Worm (Caenorhabditis elegans) whole organism, L1 larva: ENCODE measurements around the gene mom-2.

Experiments used
- C34B4.2 ChIP-seq: sonication (generic microtip); optimal IDR thresholded peaks from 2 replicates; lab custom pipeline; 2017; ENCODE audit warnings: mild to moderate bottlenecking, missing genetic modification characterization, missing compliant biosample characterization
- F16B12.6 ChIP-seq: fragments of 150-350 bp; optimal IDR thresholded peaks from 2 replicates; lab custom pipeline; 2014; ENCODE audit warnings: missing biosample characterization, missing genetic modification characterization
- blmp-1 ChIP-seq: fragments of 150-350 bp; optimal IDR thresholded peaks from 2 replicates; lab custom pipeline; 2014; ENCODE audit warnings: missing biosample characterization, missing genetic modification characterization
- ceh-8 ChIP-seq: fragments of 200-800 bp; sonication (Bioruptor generic); optimal IDR thresholded peaks from 2 replicates; lab custom pipeline; 2018; ENCODE audit warnings: mild to moderate bottlenecking, missing genetic modification characterization, moderate library complexity, missing compliant biosample characterization
- ceh-88 ChIP-seq: fragments of 200-800 bp; sonication (Bioruptor generic); IDR thresholded peaks from 2 replicates; pipeline ENCODE4 v1.3.6; 2022; ENCODE audit warnings: missing genetic modification characterization, missing compliant biosample characterization
- efl-1 ChIP-seq, 4 experiments: fragments of 150-350 bp; optimal IDR thresholded peaks in 3 of 4; peaks in 1 of 4; 1 replicate in 1 of 4; 2 replicates in 3 of 4; lab custom pipeline; 2014; ENCODE audit warnings: missing biosample characterization in 2 of 4, missing genetic modification characterization in 2 of 4, missing genetic modification reagents in 2 of 4
- elt-2 ChIP-seq: sonication (generic microtip); optimal IDR thresholded peaks from 2 replicates; lab custom pipeline; 2016; ENCODE audit warnings: missing genetic modification characterization, mild to moderate bottlenecking, inconsistent platforms, missing compliant biosample characterization, missing genetic modification reagents
- elt-3 ChIP-seq, 6 experiments: fragments of 150-350 bp in 1 of 6; sonication (generic microtip); optimal IDR thresholded peaks; 2 replicates each; lab custom pipeline; 2017 to 2018; ENCODE audit warnings: missing biosample characterization in 6 of 6, missing genetic modification characterization in 6 of 6, inconsistent platforms in 1 of 6
- ets-5 ChIP-seq: fragments of 200-800 bp; sonication (Bioruptor generic); IDR thresholded peaks from 2 replicates; pipeline ENCODE4 v1.3.6; 2022; ENCODE audit warnings: missing genetic modification characterization, missing compliant biosample characterization
- fkh-10 ChIP-seq: sonication (generic microtip); optimal IDR thresholded peaks from 2 replicates; lab custom pipeline; 2017; ENCODE audit warnings: missing biosample characterization, missing genetic modification reagents, missing genetic modification characterization
- fkh-8 ChIP-seq: sonication (generic microtip); optimal IDR thresholded peaks from 2 replicates; lab custom pipeline; 2016; ENCODE audit warnings: mild to moderate bottlenecking, missing genetic modification characterization, missing compliant biosample characterization
- fos-1 ChIP-seq: fragments of 150-350 bp; optimal IDR thresholded peaks from 2 replicates; lab custom pipeline; 2014; ENCODE audit warnings: missing biosample characterization, missing genetic modification characterization
- grh-1 ChIP-seq: fragments of 200-800 bp; sonication (Bioruptor generic); IDR thresholded peaks from 2 replicates; pipeline ENCODE4 v1.3.6; 2022; ENCODE audit warnings: missing genetic modification reagents, missing genetic modification characterization, missing compliant biosample characterization
- jun-1 ChIP-seq: fragments of 150-350 bp; optimal IDR thresholded peaks from 2 replicates; lab custom pipeline; 2014; ENCODE audit warnings: missing biosample characterization, missing genetic modification reagents, missing genetic modification characterization
- lin-14 ChIP-seq: fragments of 200-800 bp; sonication (Bioruptor generic); optimal IDR thresholded peaks from 2 replicates; lab custom pipeline; 2018; ENCODE audit warnings: mild to moderate bottlenecking, missing genetic modification characterization, moderate library complexity, missing compliant biosample characterization
- lin-15B ChIP-seq: fragments of 150-350 bp; sonication (generic microtip); optimal IDR thresholded peaks from 3 replicates; lab custom pipeline; 2014; ENCODE audit warnings: missing biosample characterization, missing genetic modification characterization
- lin-35 ChIP-seq, 2 experiments: fragments of 150-350 bp; optimal IDR thresholded peaks; 2 replicates each; lab custom pipeline; 2014; ENCODE audit warnings: missing biosample characterization in 2 of 2, missing genetic modification characterization in 2 of 2, missing genetic modification reagents in 2 of 2
- lin-39 ChIP-seq: fragments of 150-350 bp; optimal IDR thresholded peaks from 2 replicates; lab custom pipeline; 2014; ENCODE audit warnings: missing biosample characterization, missing genetic modification reagents, missing genetic modification characterization
- lsy-2 ChIP-seq, 2 experiments: fragments of 150-350 bp; optimal IDR thresholded peaks; 2 replicates each; lab custom pipeline; 2014; ENCODE audit warnings: missing biosample characterization in 2 of 2, missing genetic modification characterization in 2 of 2
- mdl-1 ChIP-seq, 2 experiments: fragments of 150-350 bp; optimal IDR thresholded peaks; 2 replicates each; lab custom pipeline; 2014 to 2017; ENCODE audit warnings: missing biosample characterization in 2 of 2, missing genetic modification characterization in 2 of 2, inconsistent platforms in 1 of 2
- mep-1 ChIP-seq: fragments of 150-350 bp; optimal IDR thresholded peaks from 2 replicates; lab custom pipeline; 2014; ENCODE audit warnings: missing biosample characterization, missing genetic modification characterization
- nhr-19 ChIP-seq: fragments of 200-800 bp; sonication (Bioruptor generic); conservative IDR thresholded peaks from 2 replicates; pipeline ENCODE4 v1.3.6; 2022; ENCODE audit warnings: missing genetic modification characterization, missing compliant biosample characterization
- nhr-47 ChIP-seq: sonication (generic microtip); optimal IDR thresholded peaks from 2 replicates; lab custom pipeline; 2016; ENCODE audit warnings: mild to moderate bottlenecking, missing genetic modification characterization, moderate library complexity, missing compliant biosample characterization
- nhr-71 ChIP-seq: sonication (generic microtip); optimal IDR thresholded peaks from 2 replicates; lab custom pipeline; 2016; ENCODE audit warnings: mild to moderate bottlenecking, missing genetic modification characterization, moderate library complexity, missing compliant biosample characterization
- nhr-77 ChIP-seq: fragments of 150-350 bp; optimal IDR thresholded peaks from 2 replicates; lab custom pipeline; 2014; ENCODE audit warnings: missing biosample characterization, missing genetic modification characterization
- nhr-84 ChIP-seq: sonication (generic microtip); optimal IDR thresholded peaks from 2 replicates; lab custom pipeline; 2017; ENCODE audit warnings: missing biosample characterization, missing genetic modification characterization
- nhr-85 ChIP-seq: sonication (generic microtip); peaks from one replicate; lab custom pipeline; 2016; ENCODE audit warnings: missing genetic modification characterization, inconsistent platforms, missing compliant biosample characterization
- nhr-90 ChIP-seq: sonication (generic microtip); optimal IDR thresholded peaks from 2 replicates; lab custom pipeline; 2016; ENCODE audit warnings: mild to moderate bottlenecking, missing genetic modification characterization, missing compliant biosample characterization; ENCODE audit not compliant: poor library complexity
- pax-3 ChIP-seq: fragments of 200-800 bp; sonication (Bioruptor generic); optimal IDR thresholded peaks from 2 replicates; lab custom pipeline; 2018; ENCODE audit warnings: mild to moderate bottlenecking, missing genetic modification characterization, moderate library complexity, missing compliant biosample characterization
- pqm-1 ChIP-seq: sonication (generic microtip); optimal IDR thresholded peaks from 3 replicates; lab custom pipeline; 2017; ENCODE audit warnings: missing biosample characterization, missing genetic modification characterization
- rnt-1 ChIP-seq: sonication (generic microtip); optimal IDR thresholded peaks from 2 replicates; lab custom pipeline; 2016; ENCODE audit warnings: mild to moderate bottlenecking, missing genetic modification characterization, moderate library complexity, missing compliant biosample characterization
- skn-1 ChIP-seq: fragments of 150-350 bp; optimal IDR thresholded peaks from 2 replicates; lab custom pipeline; 2014; ENCODE audit warnings: missing biosample characterization, missing genetic modification characterization
- sox-4 ChIP-seq: sonication (generic microtip); optimal IDR thresholded peaks from 2 replicates; lab custom pipeline; 2016; ENCODE audit warnings: missing genetic modification characterization, missing compliant biosample characterization
- swsn-7 ChIP-seq: sonication (generic microtip); optimal IDR thresholded peaks from 2 replicates; lab custom pipeline; 2016; ENCODE audit warnings: missing genetic modification characterization, missing compliant biosample characterization
- tlp-1 ChIP-seq: fragments of 150-350 bp; optimal IDR thresholded peaks from 2 replicates; lab custom pipeline; 2014; ENCODE audit warnings: missing biosample characterization, missing genetic modification characterization
- unc-62 ChIP-seq: fragments of 150-350 bp; optimal IDR thresholded peaks from 2 replicates; lab custom pipeline; 2014; ENCODE audit warnings: missing biosample characterization, missing genetic modification reagents, missing genetic modification characterization
- unc-98 ChIP-seq: fragments of 200-800 bp; sonication (Bioruptor generic); IDR thresholded peaks from 2 replicates; pipeline ENCODE4 v1.3.6; 2022; ENCODE audit warnings: missing genetic modification characterization, missing compliant biosample characterization
- zip-4 ChIP-seq: fragments of 200-800 bp; sonication (Bioruptor generic); optimal IDR thresholded peaks from 2 replicates; lab custom pipeline; 2018; ENCODE audit warnings: mild to moderate bottlenecking, missing genetic modification characterization, moderate library complexity, missing compliant biosample characterization
- ztf-11 ChIP-seq, 2 experiments: sonication (generic microtip); optimal IDR thresholded peaks; 2 replicates each; lab custom pipeline; 2016 to 2017; ENCODE audit warnings: missing genetic modification characterization in 2 of 2, missing biosample characterization in 1 of 2, missing compliant biosample characterization in 1 of 2

mom-2 gene

ce11 chrV:8379206-8379605, 23.4 kb downstream of the mom-2 start, which contains the start of gene F52E1.5:
Gene F52E1.5 (plus strand): TSS chrV:8379506.
- no peak for TF ChIP-seq ceh-88 (GFP tag; lab: Robert Waterston, UW)
- peak; percentile 45 for TF ChIP-seq blmp-1
- TF ChIP-seq lin-35 (GFP tag; optimal IDR thresholded peaks at IDR 0.05; lab: Kevin White, UChicago) = no peak
- TF ChIP-seq efl-1 (optimal IDR thresholded peaks at IDR 0.05; lab: Kevin White, UChicago) = no peak
- TF ChIP-seq efl-1 (GFP tag; optimal IDR thresholded peaks at IDR 0.05 in 1 of 2; lab: Kevin White, UChicago) = peak in 1 of 2 experiments; percentile 1
- TF ChIP-seq nhr-19 (GFP tag; lab: Robert Waterston, UW) = no peak
- TF ChIP-seq unc-98 (GFP tag; lab: Robert Waterston, UW) = no peak
- TF ChIP-seq ets-5 (GFP tag; lab: Robert Waterston, UW) = no peak
- TF ChIP-seq rnt-1 (tag; lab: Kevin White, UChicago) = no peak
- TF ChIP-seq lsy-2 (tag; optimal IDR thresholded peaks at IDR 0.05; lab: Kevin White, UChicago) = no peak
- no peak for TF ChIP-seq sox-4 (tag; lab: Kevin White, UChicago)

- TF ChIP-seq elt-2 (tag; lab: Kevin White, UChicago) (no peak), mep-1 (tag; lab: Kevin White, UChicago) (no peak), rnt-1 (tag; lab: Kevin White, UChicago) (no peak), lin-39 (tag; lab: Kevin White, UChicago) (no peak), nhr-84 (tag; lab: Kevin White, UChicago) (no peak), swsn-7 (no peak), pax-3 (tag; lab: Kevin White, UChicago) (no peak), fkh-10 (no peak), mdl-1 (tag; optimal IDR thresholded peaks at IDR 0.05; lab: Kevin White, UChicago) (no peak), C34B4.2 (tag; lab: Kevin White, UChicago) (no peak), lin-14 (GFP tag; lab: Kevin White, UChicago) (no peak)
These were observed 24.3 kb downstream of the mom-2 start for ce11 chrV:8380076-8380475.

ce11 chrV:8383716-8384115, 27.9 kb downstream of the mom-2 start, which contains the start of gene F52E1.14:
Gene F52E1.14 (plus strand): TSS chrV:8383922.
- peak; percentile 24 for TF ChIP-seq jun-1 (tag; lab: Kevin White, UChicago)
- no peak for TF ChIP-seq fkh-8 (tag; lab: Kevin White, UChicago)
- TF ChIP-seq lin-35 (GFP tag; optimal IDR thresholded peaks at IDR 0.05; lab: Kevin White, UChicago) = peak in 1 of 2 experiments; percentile 45
- no peak for TF ChIP-seq ets-5 (GFP tag; lab: Robert Waterston, UW)
- TF ChIP-seq mep-1 (tag; lab: Kevin White, UChicago) = no peak
- no peak for TF ChIP-seq nhr-85
- no peak for TF ChIP-seq elt-3 (tag; optimal IDR thresholded peaks at IDR 0.05; lab: Kevin White, UChicago)
- TF ChIP-seq nhr-71 (tag; lab: Kevin White, UChicago) = peak; percentile 14
- peak; percentile 95 for TF ChIP-seq elt-2 (tag; lab: Kevin White, UChicago)
- TF ChIP-seq grh-1 (GFP tag; lab: Robert Waterston, UW) = no peak

- TF ChIP-seq fos-1 (no peak), ztf-11 (tag; optimal IDR thresholded peaks at IDR 0.05; lab: Kevin White, UChicago) (no peak), mdl-1 (tag; optimal IDR thresholded peaks at IDR 0.05; lab: Kevin White, UChicago) (no peak), skn-1 (tag; lab: Kevin White, UChicago) (no peak), nhr-90 (no peak), nhr-47 (tag; lab: Kevin White, UChicago) (no peak), elt-3 (tag; optimal IDR thresholded peaks at IDR 0.05; lab: Kevin White, UChicago) (no peak)
These were observed 29.0 kb downstream of the mom-2 start for ce11 chrV:8384809-8385208.

ce11 chrV:8385879-8386530, 30.2 kb downstream of the mom-2 start, which contains the start of gene hsp-17:
Gene hsp-17 (minus strand): TSS chrV:8385929.
- no peak for TF ChIP-seq nhr-77 (tag; lab: Kevin White, UChicago)
- TF ChIP-seq nhr-84 (tag; lab: Kevin White, UChicago) = no peak
- TF ChIP-seq lin-14 (GFP tag; lab: Kevin White, UChicago) = no peak
- no peak for TF ChIP-seq tlp-1 (tag; lab: Kevin White, UChicago)
- peak; percentile 66 for TF ChIP-seq elt-2 (tag; lab: Kevin White, UChicago)
- no peak for TF ChIP-seq zip-4
- no peak for TF ChIP-seq fkh-8 (tag; lab: Kevin White, UChicago)
- no peak for TF ChIP-seq F16B12.6
- TF ChIP-seq pqm-1 (tag; lab: Kevin White, UChicago) = peak; percentile 24
- no peak for TF ChIP-seq lin-15B (tag; lab: Kevin White, UChicago)
- TF ChIP-seq unc-62 (GFP tag; lab: Kevin White, UChicago) = no peak
- TF ChIP-seq efl-1 (optimal IDR thresholded peaks at IDR 0.05; lab: Kevin White, UChicago) = no peak
- peak in 1 of 2 experiments; percentile 45 for TF ChIP-seq efl-1 (GFP tag; optimal IDR thresholded peaks at IDR 0.05 in 1 of 2; lab: Kevin White, UChicago)
- no peak for TF ChIP-seq nhr-47 (tag; lab: Kevin White, UChicago)
- TF ChIP-seq ceh-8 (GFP tag; lab: Kevin White, UChicago) = no peak
- no peak for TF ChIP-seq grh-1 (GFP tag; lab: Robert Waterston, UW)
